Fruit fly (Drosophila melanogaster) whole organism, embryonic: ENCODE measurements around the gene CG16798.

Source experiments
- Abd-B ChIP-seq: fragments of 200-800 bp; sonication (Bioruptor generic); optimal IDR thresholded peaks from 2 replicates; lab custom pipeline; 2018; ENCODE audit warnings: missing biosample characterization, mild to moderate bottlenecking, missing genetic modification characterization, moderate library complexity
- Adf1 ChIP-seq: fragments of 200-800 bp; sonication (Bioruptor generic); IDR thresholded peaks from 2 replicates; pipeline ENCODE4 v1.3.6; 2022; ENCODE audit warnings: missing biosample characterization, missing genetic modification characterization
- Antp ChIP-seq: fragments of 200-800 bp; sonication (Bioruptor generic); optimal IDR thresholded peaks from 3 replicates; lab custom pipeline; 2016; ENCODE audit warnings: missing biosample characterization, missing genetic modification characterization
- B-H2 ChIP-seq: fragments of 200-800 bp; sonication (Bioruptor generic); optimal IDR thresholded peaks from 2 replicates; lab custom pipeline; 2018; ENCODE audit warnings: missing biosample characterization, mild to moderate bottlenecking, missing genetic modification characterization
- CG10274 ChIP-seq: fragments of 200-800 bp; sonication (Bioruptor generic); optimal IDR thresholded peaks from 3 replicates; lab custom pipeline; 2017; ENCODE audit warnings: missing biosample characterization, mild to moderate bottlenecking, missing genetic modification characterization
- CG10959 ChIP-seq: fragments of 200-800 bp; sonication (Bioruptor generic); IDR thresholded peaks from 2 replicates; pipeline ENCODE4 v1.3.6; 2022; ENCODE audit warnings: missing biosample characterization, missing genetic modification characterization
- CG14965 ChIP-seq: fragments of 200-800 bp; sonication (Bioruptor generic); optimal IDR thresholded peaks from 2 replicates; lab custom pipeline; 2016; ENCODE audit warnings: missing biosample characterization, missing genetic modification characterization, borderline replicate concordance
- CG16863 ChIP-seq: fragments of 200-800 bp; sonication (Bioruptor generic); optimal IDR thresholded peaks from 3 replicates; lab custom pipeline; 2016; ENCODE audit warnings: missing biosample characterization, missing genetic modification characterization
- CG18764 ChIP-seq: fragments of 200-800 bp; sonication (Bioruptor generic); optimal IDR thresholded peaks from 3 replicates; lab custom pipeline; 2016; ENCODE audit warnings: missing biosample characterization, missing genetic modification characterization
- CG3065 ChIP-seq: fragments of 200-800 bp; sonication (Bioruptor generic); optimal IDR thresholded peaks from 2 replicates; lab custom pipeline; 2016; ENCODE audit warnings: missing biosample characterization, missing genetic modification characterization
- CG3163 ChIP-seq: fragments of 200-800 bp; sonication (Bioruptor generic); optimal IDR thresholded peaks from 3 replicates; lab custom pipeline; 2016; ENCODE audit warnings: missing biosample characterization, missing genetic modification characterization
- CG3838 ChIP-seq: fragments of 200-800 bp; sonication (Bioruptor generic); optimal IDR thresholded peaks from 3 replicates; lab custom pipeline; 2016; ENCODE audit warnings: missing biosample characterization, missing genetic modification characterization
- CG3995 ChIP-seq: fragments of 200-800 bp; sonication (Bioruptor generic); optimal IDR thresholded peaks from 3 replicates; lab custom pipeline; 2016; ENCODE audit warnings: missing biosample characterization, missing genetic modification characterization
- CG42726 ChIP-seq: fragments of 200-800 bp; sonication (Bioruptor generic); IDR thresholded peaks from 2 replicates; pipeline ENCODE4 v1.3.6; 2022; ENCODE audit warnings: missing biosample characterization, missing genetic modification characterization; ENCODE audit not compliant: partially characterized antibody
- CG7357 ChIP-seq: fragments of 200-800 bp; sonication (Bioruptor generic); IDR thresholded peaks from 3 replicates; pipeline ENCODE4 v1.3.6; 2022; ENCODE audit warnings: missing biosample characterization, missing genetic modification characterization
- CG7839 ChIP-seq: fragments of 200-800 bp; sonication (Bioruptor generic); optimal IDR thresholded peaks from 3 replicates; lab custom pipeline; 2018; ENCODE audit warnings: missing biosample characterization, mild to moderate bottlenecking, missing genetic modification characterization, moderate library complexity
- CG9817 ChIP-seq: fragments of 200-800 bp; sonication (Bioruptor generic); optimal IDR thresholded peaks from 2 replicates; lab custom pipeline; 2018; ENCODE audit warnings: missing biosample characterization, mild to moderate bottlenecking, missing genetic modification characterization, moderate library complexity
- CG9876 ChIP-seq: fragments of 200-800 bp; sonication (Bioruptor generic); optimal IDR thresholded peaks from 2 replicates; lab custom pipeline; 2016; ENCODE audit warnings: missing biosample characterization, missing genetic modification characterization
- CG9932 ChIP-seq: fragments of 200-800 bp; sonication (Bioruptor generic); IDR thresholded peaks from 2 replicates; pipeline ENCODE4 v1.3.6; 2022; ENCODE audit warnings: missing biosample characterization, missing genetic modification characterization
- CoRest ChIP-seq: fragments of 200-800 bp; sonication (Bioruptor generic); optimal IDR thresholded peaks from 3 replicates; lab custom pipeline; 2018; ENCODE audit warnings: missing biosample characterization, mild to moderate bottlenecking, missing genetic modification characterization, moderate library complexity
- D19B ChIP-seq: fragments of 200-800 bp; sonication (Bioruptor generic); optimal IDR thresholded peaks from 2 replicates; lab custom pipeline; 2017; ENCODE audit warnings: missing biosample characterization, mild to moderate bottlenecking, missing genetic modification characterization
- Ets97D ChIP-seq: fragments of 200-800 bp; sonication (Bioruptor generic); optimal IDR thresholded peaks from 3 replicates; lab custom pipeline; 2016; ENCODE audit warnings: missing biosample characterization, missing genetic modification characterization
- Fer2 ChIP-seq: fragments of 200-800 bp; sonication (Bioruptor generic); optimal IDR thresholded peaks from 2 replicates; lab custom pipeline; 2018; ENCODE audit warnings: missing biosample characterization, mild to moderate bottlenecking, missing genetic modification characterization, moderate library complexity
- H15 ChIP-seq: fragments of 200-800 bp; sonication (Bioruptor generic); IDR thresholded peaks from 3 replicates; pipeline ENCODE4 v1.3.6; 2022; ENCODE audit warnings: missing biosample characterization, missing genetic modification characterization
- HLH54F ChIP-seq: fragments of 200-800 bp; sonication (Bioruptor generic); optimal IDR thresholded peaks from 3 replicates; lab custom pipeline; 2016; ENCODE audit warnings: missing biosample characterization, missing genetic modification characterization
- Hand ChIP-seq: fragments of 200-800 bp; sonication (Bioruptor generic); optimal IDR thresholded peaks from 2 replicates; lab custom pipeline; 2017; ENCODE audit warnings: mild to moderate bottlenecking, missing biosample characterization, missing genetic modification reagents, missing genetic modification characterization
- MBD-R2 ChIP-seq: fragments of 200-800 bp; sonication (Bioruptor generic); IDR thresholded peaks from 2 replicates; pipeline ENCODE4 v1.3.6; 2022; ENCODE audit warnings: missing biosample characterization, missing genetic modification characterization
- MTF-1 ChIP-seq: fragments of 200-800 bp; sonication (Bioruptor generic); optimal IDR thresholded peaks from 2 replicates; lab custom pipeline; 2018; ENCODE audit warnings: missing biosample characterization, mild to moderate bottlenecking, missing genetic modification characterization, borderline replicate concordance
- Max ChIP-seq: fragments of 200-800 bp; sonication (Bioruptor generic); optimal IDR thresholded peaks from 2 replicates; lab custom pipeline; 2016; ENCODE audit warnings: missing biosample characterization, mild to moderate bottlenecking, missing genetic modification characterization
- Oli ChIP-seq: fragments of 200-800 bp; sonication (Bioruptor generic); optimal IDR thresholded peaks from 2 replicates; lab custom pipeline; 2018; ENCODE audit warnings: missing biosample characterization, mild to moderate bottlenecking, missing genetic modification characterization, moderate library complexity
- abd-A ChIP-seq: fragments of 200-800 bp; sonication (Bioruptor generic); optimal IDR thresholded peaks from 3 replicates; lab custom pipeline; 2019; ENCODE audit warnings: missing biosample characterization, mild to moderate bottlenecking, missing genetic modification characterization, moderate library complexity
- ase ChIP-seq: fragments of 200-800 bp; sonication (Bioruptor generic); IDR thresholded peaks from 3 replicates; pipeline ENCODE4 v1.3.6; 2022; ENCODE audit warnings: missing biosample characterization, missing genetic modification characterization
- br ChIP-seq: fragments of >200 bp; optimal IDR thresholded peaks from 2 replicates; lab custom pipeline; 2017
- ci ChIP-seq: fragments of 200-800 bp; sonication (Bioruptor generic); IDR thresholded peaks from 3 replicates; pipeline ENCODE4 v1.3.6; 2022; ENCODE audit warnings: missing biosample characterization, missing genetic modification characterization
- ems ChIP-seq: fragments of 200-800 bp; sonication (Bioruptor generic); optimal IDR thresholded peaks from 3 replicates; lab custom pipeline; 2016; ENCODE audit warnings: missing biosample characterization, missing genetic modification characterization
- esg ChIP-seq: fragments of 200-800 bp; sonication (Bioruptor generic); conservative IDR thresholded peaks from 2 replicates; pipeline ENCODE4 v1.3.6; 2022; ENCODE audit warnings: missing biosample characterization, missing genetic modification characterization
- fru ChIP-seq: fragments of >200 bp; optimal IDR thresholded peaks from 2 replicates; lab custom pipeline; 2017
- grn ChIP-seq: fragments of 200-800 bp; sonication (Bioruptor generic); optimal IDR thresholded peaks from 3 replicates; lab custom pipeline; 2017; ENCODE audit warnings: missing biosample characterization, missing genetic modification characterization
- gro ChIP-seq: fragments of 200-800 bp; sonication (Bioruptor generic); optimal IDR thresholded peaks from 2 replicates; lab custom pipeline; 2016; ENCODE audit warnings: missing biosample characterization, missing genetic modification characterization
- gsb-n ChIP-seq: fragments of 200-800 bp; sonication (Bioruptor generic); optimal IDR thresholded peaks from 3 replicates; lab custom pipeline; 2018; ENCODE audit warnings: missing biosample characterization, mild to moderate bottlenecking, missing genetic modification characterization
- nau ChIP-seq: fragments of 200-800 bp; sonication (Bioruptor generic); optimal IDR thresholded peaks from 3 replicates; lab custom pipeline; 2017; ENCODE audit warnings: missing biosample characterization, mild to moderate bottlenecking, missing genetic modification characterization, missing genetic modification reagents
- nom ChIP-seq: fragments of 200-800 bp; sonication (Bioruptor generic); optimal IDR thresholded peaks from 2 replicates; lab custom pipeline; 2017; ENCODE audit warnings: missing biosample characterization, missing genetic modification characterization, mild to moderate bottlenecking, moderate library complexity, missing genetic modification reagents
- onecut ChIP-seq: fragments of 200-800 bp; sonication (Bioruptor generic); IDR thresholded peaks from 2 replicates; pipeline ENCODE4 v1.3.6; 2022; ENCODE audit warnings: missing biosample characterization, missing genetic modification characterization
- prd ChIP-seq, 3 experiments: fragments of >200 bp in 2 of 3; fragments of 200-800 bp in 1 of 3; sonication (Bioruptor generic) in 1 of 3; optimal IDR thresholded peaks in 2 of 3; IDR thresholded peaks in 1 of 3; 2 replicates in 2 of 3; 3 replicates in 1 of 3; pipeline versions ENCODE4 v1.3.6 to Lab custom; 2017 to 2022; ENCODE audit warnings: missing biosample characterization in 1 of 3, missing genetic modification characterization in 1 of 3
- rib ChIP-seq: fragments of 200-800 bp; sonication (Bioruptor generic); IDR thresholded peaks from 2 replicates; pipeline ENCODE4 v1.3.6; 2022; ENCODE audit warnings: missing biosample characterization, missing genetic modification characterization
- sens ChIP-seq: fragments of 200-800 bp; sonication (Bioruptor generic); peaks from one replicate; lab custom pipeline; 2016; ENCODE audit warnings: missing biosample characterization, missing genetic modification characterization
- sens-2 ChIP-seq: fragments of 200-800 bp; sonication (Bioruptor generic); IDR thresholded peaks from 2 replicates; pipeline ENCODE4 v1.3.6; 2022; ENCODE audit warnings: missing biosample characterization, missing genetic modification characterization
- sima ChIP-seq: fragments of 200-800 bp; sonication (Bioruptor generic); optimal IDR thresholded peaks from 2 replicates; lab custom pipeline; 2016; ENCODE audit warnings: missing biosample characterization, missing genetic modification characterization
- slou ChIP-seq: fragments of 200-800 bp; sonication (Bioruptor generic); optimal IDR thresholded peaks from 3 replicates; lab custom pipeline; 2016; ENCODE audit warnings: missing biosample characterization, missing genetic modification characterization
- so ChIP-seq: fragments of 200-800 bp; sonication (Bioruptor generic); IDR thresholded peaks from 3 replicates; pipeline ENCODE4 v1.3.6; 2022; ENCODE audit warnings: missing biosample characterization, missing genetic modification characterization
- zen ChIP-seq: fragments of 200-800 bp; sonication (Bioruptor generic); optimal IDR thresholded peaks from 3 replicates; lab custom pipeline; 2018; ENCODE audit warnings: missing biosample characterization, mild to moderate bottlenecking, missing genetic modification characterization, moderate library complexity

CG16798 gene

DNA sequence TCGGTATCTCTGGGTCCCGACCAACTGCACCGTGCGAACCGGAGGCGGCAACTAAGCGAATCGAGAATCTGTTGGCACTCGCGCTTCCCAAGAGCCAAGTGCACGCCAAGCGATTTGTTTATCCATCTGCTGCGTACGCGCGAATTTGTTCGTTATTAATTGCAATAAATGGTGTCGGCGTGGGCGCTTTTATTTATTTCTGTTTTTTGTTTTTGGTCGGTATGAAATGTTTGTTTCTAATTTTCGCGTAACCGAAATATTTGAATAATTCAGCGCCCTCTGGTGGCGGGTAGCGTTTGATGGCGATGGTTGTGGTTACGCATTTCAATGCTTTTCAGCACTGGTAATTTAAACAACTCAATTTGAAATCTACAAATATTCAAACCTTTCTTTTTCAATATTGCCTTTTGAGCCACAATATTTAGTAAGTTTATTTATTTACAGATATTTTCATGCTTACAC, 32.6 kb upstream of the CG16798 start, which contains the start of gene CG10947 (continued):
- peak; percentile 13 for TF ChIP-seq zen (tag; lab: Kevin White, UChicago)
- peak; percentile 75 for TF ChIP-seq B-H2 (GFP tag; lab: Kevin White, UChicago)
- TF ChIP-seq ase (GFP tag; lab: Robert Waterston, UW): 0 out of 3 replicates have a peak, but pooled peaks have one; percentile 14
- no peak for TF ChIP-seq prd (optimal IDR thresholded peaks at IDR 0.05; lab: Kevin White, UChicago)
- no peak; the same call in 2 of the 3 replicates for TF ChIP-seq prd (GFP tag; IDR thresholded peaks at IDR 0.05; lab: Robert Waterston, UW)
- TF ChIP-seq Max: peak; percentile 41
- peak; percentile 47 for TF ChIP-seq nau
- TF ChIP-seq CG9876 (GFP tag; lab: Kevin White, UChicago): peak; percentile 50
- no peak for TF ChIP-seq sima (GFP tag; lab: Kevin White, UChicago)
- peak; percentile 90 for TF ChIP-seq sens (GFP tag; lab: Kevin White, UChicago)
- no peak for TF ChIP-seq Adf1 (GFP tag; lab: Robert Waterston, UW)
- TF ChIP-seq CG3995 (GFP tag; lab: Kevin White, UChicago): peak; percentile 14
- peak; percentile 67 for TF ChIP-seq CG16863
- TF ChIP-seq onecut: peak; percentile 73
- TF ChIP-seq CG3838: no peak
- TF ChIP-seq MBD-R2 (GFP tag; lab: Robert Waterston, UW): peak; percentile 62
- TF ChIP-seq Hand (GFP tag; lab: Kevin White, UChicago): peak; percentile 13
- TF ChIP-seq gsb-n: peak; percentile 42
- no peak for TF ChIP-seq sens-2 (GFP tag; lab: Robert Waterston, UW)
- TF ChIP-seq fru (lab: Kevin White, UChicago): no peak
- no peak for TF ChIP-seq CG10274
- TF ChIP-seq CoRest (tag; lab: Kevin White, UChicago): peak; percentile 55
- TF ChIP-seq nom: no peak
- TF ChIP-seq gro (GFP tag; lab: Kevin White, UChicago): peak; percentile 75
- TF ChIP-seq Oli: peak; percentile 40
- TF ChIP-seq abd-A (tag; lab: Kevin White, UChicago): no peak
- peak; percentile 38 for TF ChIP-seq Abd-B
- peak; percentile 44 for TF ChIP-seq D19B (GFP tag; lab: Kevin White, UChicago)
- TF ChIP-seq CG10959 (GFP tag; lab: Robert Waterston, UW): no peak
- TF ChIP-seq ems (GFP tag; lab: Kevin White, UChicago): peak; percentile 55
- TF ChIP-seq slou: no peak
- peak; percentile 48; the same call in 1 of the 2 replicates for TF ChIP-seq rib (GFP tag; lab: Robert Waterston, UW)
- TF ChIP-seq CG7839 (tag; lab: Kevin White, UChicago): peak; percentile 61
- peak; percentile 50 for TF ChIP-seq MTF-1 (GFP tag; lab: Kevin White, UChicago)
- TF ChIP-seq CG14965 (GFP tag; lab: Kevin White, UChicago): peak; percentile 99
- no peak for TF ChIP-seq esg
- peak; percentile 30; the same call in 1 of the 3 replicates for TF ChIP-seq so (GFP tag; lab: Robert Waterston, UW)
- TF ChIP-seq CG9817 (tag; lab: Kevin White, UChicago): peak; percentile 69
- TF ChIP-seq CG3065: no peak
- peak; percentile 75 for TF ChIP-seq CG9932 (GFP tag; lab: Robert Waterston, UW)
- peak; percentile 90 for TF ChIP-seq ci
- 0 out of 3 replicates have a peak, but pooled peaks have one; percentile 36 for TF ChIP-seq H15 (GFP tag; lab: Robert Waterston, UW)
- TF ChIP-seq HLH54F: peak; percentile 59
- TF ChIP-seq grn (GFP tag; lab: Kevin White, UChicago): no peak
- TF ChIP-seq Antp (GFP tag; lab: Kevin White, UChicago): peak; percentile 70
- TF ChIP-seq CG42726 (GFP tag; lab: Robert Waterston, UW): peak; percentile 61
- TF ChIP-seq CG7357 (GFP tag; lab: Robert Waterston, UW): no peak
- peak; percentile 57 for TF ChIP-seq Ets97D (GFP tag; lab: Kevin White, UChicago)
- TF ChIP-seq br (lab: Kevin White, UChicago): no peak
- TF ChIP-seq CG18764 (GFP tag; lab: Kevin White, UChicago): peak; percentile 51
- TF ChIP-seq CG3163 (GFP tag; lab: Kevin White, UChicago): peak; percentile 51
- TF ChIP-seq Fer2: peak; percentile 21
